Worm (Caenorhabditis elegans) whole organism, mixed stage, embryonic: Measurements from ENCODE around the gene Y32F6A.5.

Experiments used
- nhr-28 ChIP-seq: fragments of 150-350 bp; optimal IDR thresholded peaks from 2 replicates; lab custom pipeline; 2014; ENCODE audit warnings: missing biosample characterization, missing genetic modification characterization
- unc-62 ChIP-seq: fragments of 150-350 bp; optimal IDR thresholded peaks from 2 replicates; lab custom pipeline; 2014; ENCODE audit warnings: missing biosample characterization, missing genetic modification reagents, missing genetic modification characterization
- ztf-11 ChIP-seq: fragments of 150-350 bp; optimal IDR thresholded peaks from 2 replicates; lab custom pipeline; 2014; ENCODE audit warnings: missing biosample characterization, missing genetic modification characterization

DNA sequence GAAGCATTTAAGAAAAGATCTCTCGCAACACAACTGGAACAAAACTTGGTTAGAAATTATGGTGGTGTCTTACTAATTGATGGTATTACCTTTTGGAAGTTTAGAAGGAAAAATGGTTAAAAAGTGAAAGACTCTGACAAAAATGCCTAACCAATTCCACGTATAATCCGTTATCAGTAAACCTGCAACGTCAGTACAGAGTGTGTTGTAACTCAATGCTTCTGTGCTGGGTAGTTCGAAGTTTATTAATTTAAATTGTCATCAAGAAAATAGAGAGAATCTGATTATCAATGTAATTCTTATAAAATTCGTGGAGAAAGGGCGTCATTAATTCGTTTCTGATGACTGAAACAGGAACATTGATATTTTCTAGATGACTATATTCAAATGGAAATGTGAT is 18.2 kb downstream of the Y32F6A.5 start:
- TF ChIP-seq ztf-11, result no peak
- TF ChIP-seq unc-62 (GFP tag; lab: Kevin White, UChicago), result no peak
- TF ChIP-seq nhr-28 (tag; lab: Kevin White, UChicago), result no peak
